Worm (Caenorhabditis elegans) whole organism, late embryonic: ENCODE measurements around the gene fbxa-102.
"Not testable (repeated sequence)": the region's sequence is repeated elsewhere in the genome, so short reads cannot be mapped to it uniquely, and the experiment has no call there.

ENCODE experiments used
- C08G9.2 ChIP-seq: sonication (generic microtip); optimal IDR thresholded peaks from 2 replicates; lab custom pipeline; 2016; ENCODE audit warnings: mild to moderate bottlenecking, missing genetic modification characterization, moderate library complexity, missing compliant biosample characterization
- K09A11.1 ChIP-seq: sonication (generic microtip); optimal IDR thresholded peaks from 2 replicates; lab custom pipeline; 2017; ENCODE audit warnings: antibody characterized with exemption, mild to moderate bottlenecking, missing genetic modification characterization, missing compliant biosample characterization; ENCODE audit not compliant: insufficient read depth
- Y22D7AL.16 ChIP-seq: sonication (generic microtip); optimal IDR thresholded peaks from 2 replicates; lab custom pipeline; 2016; ENCODE audit warnings: missing genetic modification characterization, missing compliant biosample characterization
- ama-1 ChIP-seq: fragments of 150-350 bp; optimal IDR thresholded peaks from 2 replicates; lab custom pipeline; 2014
- ceh-19 ChIP-seq: fragments of 200-800 bp; sonication (Bioruptor generic); optimal IDR thresholded peaks from 2 replicates; lab custom pipeline; 2018; ENCODE audit warnings: mild to moderate bottlenecking, missing genetic modification characterization, missing compliant biosample characterization
- ceh-2 ChIP-seq: sonication (generic microtip); optimal IDR thresholded peaks from 2 replicates; lab custom pipeline; 2016; ENCODE audit warnings: missing genotype, missing genetic modification characterization, missing compliant biosample characterization
- ceh-24 ChIP-seq: sonication (generic microtip); optimal IDR thresholded peaks from 2 replicates; lab custom pipeline; 2016; ENCODE audit warnings: mild to moderate bottlenecking, missing genetic modification characterization, missing compliant biosample characterization
- ceh-30 ChIP-seq: fragments of 150-350 bp; optimal IDR thresholded peaks from 2 replicates; lab custom pipeline; 2014; ENCODE audit warnings: missing biosample characterization, missing genetic modification characterization
- ceh-31 ChIP-seq: sonication (generic microtip); optimal IDR thresholded peaks from 2 replicates; lab custom pipeline; 2016; ENCODE audit warnings: missing genetic modification characterization, missing compliant biosample characterization
- ceh-6 ChIP-seq: fragments of 200-800 bp; sonication (Bioruptor generic); optimal IDR thresholded peaks from 2 replicates; lab custom pipeline; 2018; ENCODE audit warnings: mild to moderate bottlenecking, missing genetic modification characterization, missing compliant biosample characterization
- ceh-9 ChIP-seq: sonication (generic microtip); optimal IDR thresholded peaks from 2 replicates; lab custom pipeline; 2016; ENCODE audit warnings: mild to moderate bottlenecking, missing genetic modification characterization, inconsistent platforms, missing compliant biosample characterization
- dve-1 ChIP-seq: sonication (generic microtip); optimal IDR thresholded peaks from 2 replicates; lab custom pipeline; 2017; ENCODE audit warnings: antibody characterized with exemption, mild to moderate bottlenecking, missing genetic modification characterization, missing compliant biosample characterization
- elt-2 ChIP-seq: sonication (generic microtip); optimal IDR thresholded peaks from 2 replicates; lab custom pipeline; 2016; ENCODE audit warnings: missing genetic modification reagents, missing genetic modification characterization, missing compliant biosample characterization
- elt-4 ChIP-seq: sonication (generic microtip); optimal IDR thresholded peaks from 2 replicates; lab custom pipeline; 2016; ENCODE audit warnings: missing genetic modification characterization, missing compliant biosample characterization
- eyg-1 ChIP-seq: sonication (generic microtip); optimal IDR thresholded peaks from 2 replicates; lab custom pipeline; 2016; ENCODE audit warnings: missing genotype, missing genetic modification characterization, missing compliant biosample characterization
- fax-1 ChIP-seq: sonication (generic microtip); optimal IDR thresholded peaks from 2 replicates; lab custom pipeline; 2016; ENCODE audit warnings: missing genotype, missing genetic modification characterization, missing compliant biosample characterization
- fkh-6 ChIP-seq: sonication (generic microtip); optimal IDR thresholded peaks from 2 replicates; lab custom pipeline; 2016; ENCODE audit warnings: missing genetic modification characterization, missing compliant biosample characterization
- gmeb-2 ChIP-seq: sonication (generic microtip); optimal IDR thresholded peaks from 2 replicates; lab custom pipeline; 2016; ENCODE audit warnings: missing genetic modification characterization, inconsistent platforms, missing compliant biosample characterization
- hlh-15 ChIP-seq: sonication (generic microtip); optimal IDR thresholded peaks from 2 replicates; lab custom pipeline; 2016; ENCODE audit warnings: missing genetic modification characterization, missing compliant biosample characterization
- hlh-30 ChIP-seq: sonication (generic microtip); optimal IDR thresholded peaks from 2 replicates; lab custom pipeline; 2017; ENCODE audit warnings: antibody characterized with exemption, missing genetic modification characterization, missing compliant biosample characterization; ENCODE audit not compliant: insufficient read depth
- lim-6 ChIP-seq: sonication (generic microtip); optimal IDR thresholded peaks from 2 replicates; lab custom pipeline; 2016; ENCODE audit warnings: missing genetic modification characterization, missing compliant biosample characterization
- lin-11 ChIP-seq: fragments of 200-800 bp; sonication (Bioruptor generic); optimal IDR thresholded peaks from 2 replicates; lab custom pipeline; 2018; ENCODE audit warnings: mild to moderate bottlenecking, missing genetic modification characterization, missing compliant biosample characterization
- madf-2 ChIP-seq: sonication (generic microtip); optimal IDR thresholded peaks from 2 replicates; lab custom pipeline; 2017; ENCODE audit warnings: missing genetic modification characterization, missing compliant biosample characterization
- mec-3 ChIP-seq: sonication (generic microtip); optimal IDR thresholded peaks from 2 replicates; lab custom pipeline; 2016; ENCODE audit warnings: borderline replicate concordance, missing genetic modification characterization, missing compliant biosample characterization
- nfya-1 ChIP-seq: sonication (generic microtip); optimal IDR thresholded peaks from 2 replicates; lab custom pipeline; 2017; ENCODE audit warnings: missing genetic modification characterization, mild to moderate bottlenecking, missing compliant biosample characterization, antibody characterized with exemption, moderate library complexity
- nhr-11 ChIP-seq: fragments of 150-350 bp; optimal IDR thresholded peaks from 2 replicates; lab custom pipeline; 2014; ENCODE audit warnings: missing biosample characterization, missing genetic modification characterization
- npax-4 ChIP-seq: sonication (generic microtip); optimal IDR thresholded peaks from 2 replicates; lab custom pipeline; 2016; ENCODE audit warnings: missing genetic modification characterization, missing compliant biosample characterization
- odd-2 ChIP-seq: sonication (generic microtip); optimal IDR thresholded peaks from 2 replicates; lab custom pipeline; 2017; ENCODE audit warnings: antibody characterized with exemption, mild to moderate bottlenecking, missing genetic modification characterization, missing compliant biosample characterization
- pat-9 ChIP-seq: fragments of 200-800 bp; sonication (Bioruptor generic); optimal IDR thresholded peaks from 2 replicates; lab custom pipeline; 2018; ENCODE audit warnings: mild to moderate bottlenecking, missing genetic modification characterization, moderate library complexity, missing compliant biosample characterization
- pha-4 ChIP-seq: fragments of 150-350 bp; optimal IDR thresholded peaks from 2 replicates; lab custom pipeline; 2018; ENCODE audit warnings: missing biosample characterization, missing genetic modification reagents, missing genetic modification characterization
- pqm-1 ChIP-seq: sonication (generic microtip); optimal IDR thresholded peaks from 2 replicates; lab custom pipeline; 2016; ENCODE audit warnings: missing genetic modification characterization, missing compliant biosample characterization
- ref-2 ChIP-seq: sonication (generic microtip); optimal IDR thresholded peaks from 2 replicates; lab custom pipeline; 2016; ENCODE audit warnings: missing genetic modification characterization, missing compliant biosample characterization
- rnt-1 ChIP-seq: sonication (generic microtip); optimal IDR thresholded peaks from 2 replicates; lab custom pipeline; 2016; ENCODE audit warnings: missing genetic modification characterization, missing compliant biosample characterization
- sdc-2 ChIP-seq: sonication (generic microtip); optimal IDR thresholded peaks from 2 replicates; lab custom pipeline; 2016; ENCODE audit warnings: missing genotype, missing genetic modification characterization, missing compliant biosample characterization
- sox-2 ChIP-seq: fragments of 200-800 bp; sonication (Bioruptor generic); IDR thresholded peaks from 2 replicates; pipeline ENCODE4 v1.3.6; 2022; ENCODE audit warnings: missing genetic modification reagents, missing genetic modification characterization, missing compliant biosample characterization
- syd-9 ChIP-seq: sonication (generic microtip); optimal IDR thresholded peaks from 2 replicates; lab custom pipeline; 2016; ENCODE audit warnings: mild to moderate bottlenecking, missing genetic modification characterization, moderate library complexity, missing compliant biosample characterization
- ttx-3 ChIP-seq: sonication (generic microtip); optimal IDR thresholded peaks from 2 replicates; lab custom pipeline; 2016; ENCODE audit warnings: missing genetic modification reagents, missing genetic modification characterization, missing compliant biosample characterization
- unc-55 ChIP-seq: sonication (generic microtip); optimal IDR thresholded peaks from 2 replicates; lab custom pipeline; 2017; ENCODE audit warnings: missing biosample characterization, missing genetic modification reagents, missing genetic modification characterization
- zip-5 ChIP-seq: sonication (generic microtip); optimal IDR thresholded peaks from 2 replicates; lab custom pipeline; 2016; ENCODE audit warnings: missing genetic modification characterization, missing compliant biosample characterization
- ztf-16 ChIP-seq: sonication (generic microtip); optimal IDR thresholded peaks from 2 replicates; lab custom pipeline; 2017; ENCODE audit warnings: missing genetic modification characterization, missing compliant biosample characterization

fbxa-102 gene

DNA sequence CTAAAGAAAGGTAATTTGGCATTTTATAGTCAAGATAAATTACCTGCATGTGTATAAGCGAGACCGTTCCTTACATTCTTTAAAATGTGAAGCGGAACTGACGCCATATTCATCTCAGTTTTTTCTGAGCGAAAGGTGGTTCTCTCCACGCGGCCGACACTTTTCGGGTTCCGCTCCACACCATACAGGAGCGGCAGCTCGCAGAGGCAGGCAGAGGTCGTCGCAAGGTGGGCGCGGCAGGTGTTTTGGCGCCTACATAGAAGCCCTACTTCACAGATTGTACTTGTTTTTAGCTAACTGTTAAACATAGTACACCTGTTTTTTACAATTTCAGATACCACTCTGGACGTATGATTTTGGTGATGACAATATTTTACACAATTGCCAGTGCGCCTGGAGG is 25.8 kb downstream of the fbxa-102 start:
- TF ChIP-seq C08G9.2 (tag; lab: Kevin White, UChicago) = no peak
- TF ChIP-seq ceh-6 (GFP tag; lab: Kevin White, UChicago) = no peak
- TF ChIP-seq madf-2 = no peak
- no peak for TF ChIP-seq mec-3 (tag; lab: Kevin White, UChicago)
- TF ChIP-seq zip-5 (tag; lab: Kevin White, UChicago) = no peak
- TF ChIP-seq elt-2 = no peak
- TF ChIP-seq unc-55 = no peak
- TF ChIP-seq fax-1 (tag; lab: Kevin White, UChicago) = no peak
- no peak for TF ChIP-seq fkh-6 (tag; lab: Kevin White, UChicago)

DNA sequence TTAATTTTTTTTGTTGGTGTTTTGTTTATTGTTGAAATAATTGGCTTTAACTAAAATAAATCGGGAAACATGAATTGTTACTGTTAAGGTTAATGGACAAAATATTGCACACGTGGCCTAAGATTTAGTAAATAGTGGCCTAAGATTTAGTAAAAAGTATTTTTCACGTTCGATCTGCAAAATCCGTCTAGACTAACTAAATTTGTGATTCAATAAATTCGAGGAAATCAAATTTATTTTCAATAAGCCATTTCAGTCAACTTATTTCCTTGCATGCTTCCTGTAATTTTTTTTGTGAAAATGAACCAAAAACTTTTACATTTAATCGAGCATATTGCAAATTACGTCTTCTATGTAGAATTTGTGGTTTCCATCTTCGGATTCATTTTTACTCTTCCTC is 26.9 kb downstream of the fbxa-102 start, which contains the start of gene srw-72:
srw-72 (plus strand) TSS at position 301 of the 400 bp plus-strand sequence.
- TF ChIP-seq ztf-16 (tag; lab: Kevin White, UChicago) (no peak), eyg-1 (tag; lab: Kevin White, UChicago) (no peak), ceh-2 (tag; lab: Kevin White, UChicago) (no peak), dve-1 (tag; lab: Kevin White, UChicago) (no peak), mec-3 (tag; lab: Kevin White, UChicago) (no peak), zip-5 (tag; lab: Kevin White, UChicago) (no peak), hlh-30 (tag; lab: Kevin White, UChicago) (no peak), pat-9 (tag; lab: Kevin White, UChicago) (no peak), syd-9 (no peak), fkh-6 (tag; lab: Kevin White, UChicago) (no peak), ceh-30 (tag; lab: Kevin White, UChicago) (no peak), hlh-15 (no peak), ama-1 (lab: Kevin White, UChicago) (no peak)
- TF ChIP-seq, all 69 proteins: peak for 0

DNA sequence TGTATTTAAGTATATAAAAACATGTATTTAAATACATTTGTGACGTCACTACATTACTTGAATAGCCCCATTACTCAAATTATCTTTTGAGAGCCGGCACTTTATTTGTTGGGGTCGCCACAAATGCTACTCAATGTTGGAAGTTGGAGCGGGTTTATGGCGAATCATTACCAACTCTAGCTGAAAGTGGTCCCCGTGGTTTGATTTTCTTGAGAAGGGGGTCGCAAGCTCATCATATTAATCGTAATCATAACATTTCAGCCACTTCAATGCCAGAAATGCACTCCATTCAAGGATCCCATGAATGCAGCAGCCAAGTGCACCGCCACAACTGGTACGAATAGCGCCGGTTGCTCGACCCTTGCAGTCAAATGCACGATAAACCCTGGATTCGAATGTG is 29.4 kb downstream of the fbxa-102 start, which contains the start of gene F20E11.7:
F20E11.7 (plus strand) TSS at position 301 of the 400 bp plus-strand sequence.
- TF ChIP-seq sox-2 (GFP tag; lab: Robert Waterston, UW); lin-11 (tag; lab: Kevin White, UChicago); ama-1 (lab: Kevin White, UChicago): not testable (repeated sequence)
- TF ChIP-seq, all 69 proteins: peak for 0; not testable (repeated sequence) for 69

DNA sequence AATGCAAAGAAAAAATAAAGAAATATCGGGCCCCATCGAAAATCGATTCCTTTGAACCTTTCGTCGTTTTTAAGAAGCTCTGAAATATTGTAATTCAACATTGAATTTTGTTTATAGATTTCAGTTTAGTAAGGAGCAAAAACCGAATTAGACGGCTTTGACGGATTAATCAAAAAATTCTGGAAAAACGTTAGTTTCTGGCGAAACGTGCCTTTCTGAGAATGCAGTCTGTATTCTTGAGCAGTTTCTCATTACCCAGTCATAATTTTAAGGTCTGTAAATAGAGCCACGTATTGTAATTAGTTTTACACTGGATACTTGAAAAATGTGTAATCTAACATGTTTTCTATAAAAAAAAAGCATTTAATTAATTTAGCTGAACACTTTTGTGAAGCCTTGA is 33.6 kb downstream of the fbxa-102 start, which contains the start of gene srz-48:
srz-48 (minus strand) TSS at position 101 of the 400 bp plus-strand sequence.
- no peak for TF ChIP-seq gmeb-2 (tag; lab: Kevin White, UChicago)
- TF ChIP-seq Y22D7AL.16 = no peak
- no peak for TF ChIP-seq fkh-6 (tag; lab: Kevin White, UChicago)
- no peak for TF ChIP-seq lim-6 (tag; lab: Kevin White, UChicago)
- TF ChIP-seq sdc-2 (tag; lab: Kevin White, UChicago) = no peak
- no peak for TF ChIP-seq ceh-31
- no peak for TF ChIP-seq pha-4 (tag; lab: Kevin White, UChicago)
- TF ChIP-seq madf-2 = no peak
- no peak for TF ChIP-seq nfya-1 (tag; lab: Kevin White, UChicago)
- no peak for TF ChIP-seq ttx-3 (tag; lab: Kevin White, UChicago)
- no peak for TF ChIP-seq sox-2 (GFP tag; lab: Robert Waterston, UW)
- no peak for TF ChIP-seq elt-4
- TF ChIP-seq nhr-11 (tag; lab: Kevin White, UChicago) = no peak

- TF ChIP-seq elt-4 = no peak
- TF ChIP-seq K09A11.1 = no peak
- no peak for TF ChIP-seq ceh-9
- TF ChIP-seq ref-2 = no peak
- no peak for TF ChIP-seq C08G9.2 (tag; lab: Kevin White, UChicago)
- TF ChIP-seq eyg-1 (tag; lab: Kevin White, UChicago) = no peak
- no peak for TF ChIP-seq ceh-19
- TF ChIP-seq ceh-2 (tag; lab: Kevin White, UChicago) = no peak
- TF ChIP-seq npax-4 (tag; lab: Kevin White, UChicago) = no peak
- no peak for TF ChIP-seq pqm-1
- TF ChIP-seq rnt-1 (tag; lab: Kevin White, UChicago) = no peak
- no peak for TF ChIP-seq lim-6 (tag; lab: Kevin White, UChicago)
- TF ChIP-seq ceh-24 = no peak
- TF ChIP-seq unc-55 = no peak
- no peak for TF ChIP-seq pat-9 (tag; lab: Kevin White, UChicago)
- no peak for TF ChIP-seq odd-2 (tag; lab: Kevin White, UChicago)
Observed at ce11 chrV:17458069-17458468, 35.6 kb downstream of the fbxa-102 start, which contains the start of gene str-200. Gene str-200, minus strand, starts transcription at chrV:17458169.
